Worm (Caenorhabditis elegans) whole organism, young adult: ENCODE data around the gene ZK673.2.

Experiments
- B0035.1 ChIP-seq: sonication (generic microtip); optimal IDR thresholded peaks from 2 replicates; lab custom pipeline; 2016; ENCODE audit warnings: missing genetic modification characterization, mild to moderate bottlenecking, missing compliant biosample characterization, missing genotype, missing genetic modification reagents
- B0261.1 ChIP-seq: sonication (generic microtip); optimal IDR thresholded peaks from 2 replicates; lab custom pipeline; 2016; ENCODE audit warnings: mild to moderate bottlenecking, missing genetic modification characterization, moderate library complexity, missing compliant biosample characterization
- B0336.3 ChIP-seq: fragments of 200-800 bp; sonication (Bioruptor generic); IDR thresholded peaks from 2 replicates; pipeline ENCODE4 v1.3.6; 2022; ENCODE audit warnings: missing genetic modification characterization, missing compliant biosample characterization
- D2030.7 ChIP-seq: fragments of 200-800 bp; sonication (Bioruptor generic); IDR thresholded peaks from 2 replicates; pipeline ENCODE4 v1.3.6; 2022; ENCODE audit warnings: missing genetic modification reagents, missing genetic modification characterization, missing compliant biosample characterization
- F10E7.11 ChIP-seq: sonication (generic microtip); optimal IDR thresholded peaks from 2 replicates; lab custom pipeline; 2017; ENCODE audit warnings: mild to moderate bottlenecking, missing genetic modification characterization, moderate library complexity, missing compliant biosample characterization
- F23B12.7 ChIP-seq: sonication (generic microtip); optimal IDR thresholded peaks from 2 replicates; lab custom pipeline; 2017; ENCODE audit warnings: missing genetic modification characterization, mild to moderate bottlenecking, missing compliant biosample characterization, antibody characterized with exemption, moderate library complexity; ENCODE audit not compliant: insufficient read depth
- F37B4.10 ChIP-seq: fragments of 200-800 bp; sonication (Bioruptor generic); IDR thresholded peaks from 2 replicates; pipeline ENCODE4 v1.3.6; 2022; ENCODE audit warnings: missing genetic modification characterization, missing compliant biosample characterization
- F49E8.2 ChIP-seq: sonication (generic microtip); optimal IDR thresholded peaks from 3 replicates; lab custom pipeline; 2017; ENCODE audit warnings: missing genetic modification characterization, mild to moderate bottlenecking, missing compliant biosample characterization, antibody characterized with exemption, moderate library complexity; ENCODE audit not compliant: insufficient read depth
- F52B5.7 ChIP-seq: sonication (generic microtip); optimal IDR thresholded peaks from 2 replicates; lab custom pipeline; 2016; ENCODE audit warnings: mild to moderate bottlenecking, missing genetic modification characterization, missing compliant biosample characterization
- K12H6.12 ChIP-seq: fragments of 200-800 bp; sonication (Bioruptor generic); optimal IDR thresholded peaks from 2 replicates; lab custom pipeline; 2018; ENCODE audit warnings: mild to moderate bottlenecking, missing genetic modification characterization, missing compliant biosample characterization
- T07F8.4 ChIP-seq: sonication (generic microtip); optimal IDR thresholded peaks from 2 replicates; lab custom pipeline; 2016; ENCODE audit warnings: mild to moderate bottlenecking, missing genetic modification characterization, moderate library complexity, missing compliant biosample characterization
- T26A5.8 ChIP-seq: sonication (generic microtip); optimal IDR thresholded peaks from 2 replicates; lab custom pipeline; 2016; ENCODE audit warnings: missing genetic modification characterization, missing compliant biosample characterization
- Y56A3A.18 ChIP-seq: fragments of 200-800 bp; sonication (Bioruptor generic); IDR thresholded peaks from 2 replicates; pipeline ENCODE4 v1.3.6; 2022; ENCODE audit warnings: missing genetic modification reagents, missing genetic modification characterization, missing compliant biosample characterization
- Y67H2A.10 ChIP-seq: fragments of 200-800 bp; sonication (Bioruptor generic); conservative IDR thresholded peaks from 2 replicates; pipeline ENCODE4 v1.3.6; 2022; ENCODE audit warnings: missing genetic modification reagents, missing genetic modification characterization, missing compliant biosample characterization
- ama-1 ChIP-seq, 3 experiments: fragments of 150-350 bp in 1 of 3; sonication (generic microtip) in 2 of 3; optimal IDR thresholded peaks; 2 replicates each; lab custom pipeline; 2014 to 2018; ENCODE audit warnings: missing biosample characterization in 2 of 3, missing genetic modification characterization in 2 of 3, missing genetic modification reagents in 2 of 3
- aptf-3 ChIP-seq: fragments of 200-800 bp; sonication (Bioruptor generic); IDR thresholded peaks from 2 replicates; pipeline ENCODE4 v1.3.6; 2022; ENCODE audit warnings: missing genetic modification characterization, missing compliant biosample characterization
- attf-5 ChIP-seq: fragments of 200-800 bp; sonication (Bioruptor generic); optimal IDR thresholded peaks from 2 replicates; lab custom pipeline; 2018; ENCODE audit warnings: mild to moderate bottlenecking, missing genetic modification characterization, missing compliant biosample characterization
- bed-2 ChIP-seq: fragments of 200-800 bp; sonication (Bioruptor generic); IDR thresholded peaks from 2 replicates; pipeline ENCODE4 v1.3.6; 2022; ENCODE audit warnings: missing genetic modification reagents, missing genetic modification characterization, missing compliant biosample characterization
- cebp-2 ChIP-seq: fragments of 200-800 bp; sonication (Bioruptor generic); IDR thresholded peaks from 2 replicates; pipeline ENCODE4 v1.3.6; 2022; ENCODE audit warnings: missing genetic modification characterization, missing compliant biosample characterization
- chd-7 ChIP-seq: sonication (generic microtip); optimal IDR thresholded peaks from 2 replicates; lab custom pipeline; 2016; ENCODE audit warnings: mild to moderate bottlenecking, missing genetic modification characterization, moderate library complexity, missing compliant biosample characterization
- die-1 ChIP-seq: sonication (generic microtip); optimal IDR thresholded peaks from 2 replicates; lab custom pipeline; 2016; ENCODE audit warnings: missing genotype, mild to moderate bottlenecking, missing genetic modification characterization, missing compliant biosample characterization
- dox-1 ChIP-seq: fragments of 200-800 bp; sonication (Bioruptor generic); IDR thresholded peaks from 2 replicates; pipeline ENCODE4 v1.3.6; 2022; ENCODE audit warnings: missing genetic modification reagents, missing genetic modification characterization, missing compliant biosample characterization
- fkh-3 ChIP-seq: sonication (generic microtip); optimal IDR thresholded peaks from 2 replicates; lab custom pipeline; 2016; ENCODE audit warnings: mild to moderate bottlenecking, missing genetic modification characterization, missing compliant biosample characterization
- him-1 ChIP-seq: sonication (generic microtip); optimal IDR thresholded peaks from 2 replicates; lab custom pipeline; 2016; ENCODE audit warnings: missing genotype, missing genetic modification reagents, missing genetic modification characterization, missing compliant biosample characterization
- hmg-1.2 ChIP-seq: fragments of 200-800 bp; sonication (Bioruptor generic); IDR thresholded peaks from 2 replicates; pipeline ENCODE4 v1.3.6; 2022; ENCODE audit warnings: missing genetic modification reagents, missing genetic modification characterization, missing compliant biosample characterization
- hsf-1 ChIP-seq: fragments of 200-800 bp; sonication (Bioruptor generic); IDR thresholded peaks from 2 replicates; pipeline ENCODE4 v1.3.6; 2022; ENCODE audit warnings: missing genetic modification reagents, missing genetic modification characterization, missing compliant biosample characterization
- lin-26 ChIP-seq: fragments of 200-800 bp; sonication (Bioruptor generic); IDR thresholded peaks from 2 replicates; pipeline ENCODE4 v1.3.6; 2022; ENCODE audit warnings: missing genetic modification reagents, missing genetic modification characterization, missing compliant biosample characterization
- lin-35 ChIP-seq, 3 experiments: fragments of 150-350 bp in 2 of 3; sonication (generic microtip) in 1 of 3; optimal IDR thresholded peaks; 2 replicates each; lab custom pipeline; 2014 to 2018; ENCODE audit warnings: missing biosample characterization in 3 of 3, missing genetic modification characterization in 3 of 3, missing genetic modification reagents in 3 of 3
- lsl-1 ChIP-seq: fragments of 200-800 bp; sonication (Bioruptor generic); optimal IDR thresholded peaks from 2 replicates; lab custom pipeline; 2018; ENCODE audit warnings: mild to moderate bottlenecking, missing genetic modification characterization, moderate library complexity, missing compliant biosample characterization
- madf-6 ChIP-seq: fragments of 200-800 bp; sonication (Bioruptor generic); IDR thresholded peaks from 2 replicates; pipeline ENCODE4 v1.3.6; 2022; ENCODE audit warnings: missing genetic modification reagents, missing genetic modification characterization, missing compliant biosample characterization
- madf-8 ChIP-seq: fragments of 200-800 bp; sonication (Bioruptor generic); conservative IDR thresholded peaks from 2 replicates; pipeline ENCODE4 v1.3.6; 2022; ENCODE audit warnings: missing genetic modification reagents, missing genetic modification characterization, missing compliant biosample characterization
- mes-4 ChIP-seq: sonication (generic microtip); optimal IDR thresholded peaks from 2 replicates; lab custom pipeline; 2016; ENCODE audit warnings: missing genotype, missing genetic modification characterization, missing compliant biosample characterization
- nfya-1 ChIP-seq: sonication (generic microtip); optimal IDR thresholded peaks from 2 replicates; lab custom pipeline; 2017; ENCODE audit warnings: antibody characterized with exemption, missing compliant biosample characterization, missing genetic modification characterization, borderline replicate concordance; ENCODE audit not compliant: insufficient read depth
- nfya-2 ChIP-seq: fragments of 200-800 bp; sonication (Bioruptor generic); IDR thresholded peaks from 2 replicates; pipeline ENCODE4 v1.3.6; 2022; ENCODE audit warnings: missing genetic modification reagents, missing genetic modification characterization, missing compliant biosample characterization
- nhr-27 ChIP-seq: fragments of 200-800 bp; sonication (Bioruptor generic); optimal IDR thresholded peaks from 2 replicates; lab custom pipeline; 2018; ENCODE audit warnings: mild to moderate bottlenecking, missing genetic modification characterization, moderate library complexity, missing compliant biosample characterization
- pbrm-1 ChIP-seq: fragments of 200-800 bp; sonication (Bioruptor generic); IDR thresholded peaks from 2 replicates; pipeline ENCODE4 v1.3.6; 2022; ENCODE audit warnings: missing genetic modification reagents, missing genetic modification characterization, missing compliant biosample characterization
- pha-4 ChIP-seq: fragments of 150-350 bp; sonication (generic microtip); optimal IDR thresholded peaks from 2 replicates; lab custom pipeline; 2014; ENCODE audit warnings: missing biosample characterization, missing genetic modification reagents, missing genetic modification characterization
- sea-2 ChIP-seq: fragments of 200-800 bp; sonication (Bioruptor generic); IDR thresholded peaks from 2 replicates; pipeline ENCODE4 v1.3.6; 2022; ENCODE audit warnings: missing genetic modification characterization, missing compliant biosample characterization
- snpc-3.4 ChIP-seq: sonication (generic microtip); optimal IDR thresholded peaks from 2 replicates; lab custom pipeline; 2017; ENCODE audit warnings: missing genetic modification characterization, mild to moderate bottlenecking, missing compliant biosample characterization, antibody characterized with exemption, moderate library complexity, missing genotype, missing genetic modification reagents
- tbx-9 ChIP-seq: sonication (generic microtip); optimal IDR thresholded peaks from 2 replicates; lab custom pipeline; 2016; ENCODE audit warnings: borderline replicate concordance, missing genetic modification characterization, inconsistent platforms, missing compliant biosample characterization
- xnd-1 ChIP-seq: sonication (generic microtip); optimal IDR thresholded peaks from 2 replicates; lab custom pipeline; 2016; ENCODE audit warnings: missing genotype, missing genetic modification reagents, missing genetic modification characterization, missing compliant biosample characterization
- ztf-18 ChIP-seq: sonication (generic microtip); optimal IDR thresholded peaks from 2 replicates; lab custom pipeline; 2016; ENCODE audit warnings: missing genotype, mild to moderate bottlenecking, missing genetic modification characterization, missing compliant biosample characterization
- ztf-22 ChIP-seq: fragments of 200-800 bp; sonication (Bioruptor generic); optimal IDR thresholded peaks from 2 replicates; lab custom pipeline; 2018; ENCODE audit warnings: mild to moderate bottlenecking, missing genetic modification characterization, moderate library complexity, missing compliant biosample characterization
- ztf-6 ChIP-seq: fragments of 200-800 bp; sonication (Bioruptor generic); IDR thresholded peaks from 2 replicates; pipeline ENCODE4 v1.3.6; 2022; ENCODE audit warnings: missing genetic modification reagents, missing genetic modification characterization, missing compliant biosample characterization

Gene ZK673.2

DNA sequence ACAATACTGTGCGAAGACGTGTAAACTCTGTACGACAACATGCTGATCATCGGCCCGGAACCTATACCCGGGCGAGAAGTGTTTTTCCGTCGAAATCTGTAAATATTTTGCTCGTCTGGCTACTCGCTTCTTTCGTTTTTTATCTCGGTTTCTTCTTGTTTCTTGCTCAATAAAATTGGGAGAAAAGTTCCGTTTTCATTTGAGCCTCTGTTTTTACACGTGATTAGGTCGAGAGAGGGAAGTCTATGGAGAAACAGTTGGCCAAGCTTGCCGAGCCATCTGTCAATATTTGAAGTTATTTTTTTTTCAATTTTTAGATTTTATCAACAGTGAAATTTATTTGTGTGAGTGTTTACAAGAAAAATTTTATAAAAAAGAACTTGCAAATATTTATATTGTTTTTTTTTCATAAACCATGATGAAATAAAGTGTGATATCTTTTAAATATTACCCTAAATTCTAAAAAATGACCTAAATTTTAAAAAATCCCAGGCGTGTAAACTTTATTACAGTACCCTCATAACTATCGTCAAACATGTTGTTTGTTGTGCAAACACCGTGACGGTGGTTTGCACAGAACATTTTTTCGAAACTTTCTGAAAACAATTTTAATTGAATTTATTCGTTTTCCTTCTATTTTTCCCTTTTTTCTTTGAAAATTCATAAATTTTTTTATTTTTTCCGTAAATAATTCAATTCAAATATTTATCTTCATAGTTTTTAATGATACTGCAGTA lies 2.9 kb upstream of the ZK673.2 start:
- TF ChIP-seq lsl-1 (GFP tag; lab: Kevin White, UChicago) = peak; percentile 76
- TF ChIP-seq madf-8 (GFP tag; lab: Robert Waterston, UW) = peak; percentile 86
- TF ChIP-seq madf-6 (GFP tag; lab: Robert Waterston, UW) = peak; percentile 83
- peak; percentile 28 for TF ChIP-seq snpc-3.4
- peak; percentile 57 for TF ChIP-seq xnd-1 (tag; lab: Kevin White, UChicago)
- no peak for TF ChIP-seq nhr-27 (tag; lab: Kevin White, UChicago)

- TF ChIP-seq pha-4 (tag; lab: Kevin White, UChicago) = no peak
- TF ChIP-seq F37B4.10 (GFP tag; lab: Robert Waterston, UW) = no peak
- TF ChIP-seq snpc-3.4 = no peak
- TF ChIP-seq B0336.3 = peak; percentile 46; the same call in 1 of the 2 replicates
- TF ChIP-seq nfya-1 (tag; lab: Kevin White, UChicago) = no peak
- TF ChIP-seq lin-26 = no peak
- TF ChIP-seq F10E7.11 (tag; lab: Kevin White, UChicago) = no peak
- 0 out of 2 replicates have a peak, but pooled peaks have one; percentile 12 for TF ChIP-seq sea-2 (GFP tag; lab: Robert Waterston, UW)
- TF ChIP-seq lin-35 (GFP tag; optimal IDR thresholded peaks at IDR 0.05; lab: Kevin White, UChicago) = no peak
- no peak for TF ChIP-seq B0035.1 (tag; lab: Kevin White, UChicago)
- no peak for TF ChIP-seq Y56A3A.18
- no peak; the same call in 1 of the 2 replicates for TF ChIP-seq madf-6 (GFP tag; lab: Robert Waterston, UW)
- no peak for TF ChIP-seq F49E8.2 (tag; lab: Kevin White, UChicago)
- TF ChIP-seq attf-5 (GFP tag; lab: Kevin White, UChicago) = peak; percentile 50
- no peak for TF ChIP-seq F23B12.7 (tag; lab: Kevin White, UChicago)
- no peak for TF ChIP-seq aptf-3 (GFP tag; lab: Robert Waterston, UW)
- no peak for TF ChIP-seq ztf-18 (tag; lab: Kevin White, UChicago)
- no peak for TF ChIP-seq K12H6.12 (tag; lab: Kevin White, UChicago)
- no peak for TF ChIP-seq F52B5.7 (tag; lab: Kevin White, UChicago)
- TF ChIP-seq him-1 (tag; lab: Kevin White, UChicago) = no peak
- no peak for TF ChIP-seq nfya-2 (GFP tag; lab: Robert Waterston, UW)
- TF ChIP-seq D2030.7 (GFP tag; lab: Robert Waterston, UW) = no peak
- TF ChIP-seq xnd-1 (tag; lab: Kevin White, UChicago) = no peak
- no peak for TF ChIP-seq T07F8.4 (tag; lab: Kevin White, UChicago)
- TF ChIP-seq hsf-1 = no peak
- TF ChIP-seq bed-2 (GFP tag; lab: Robert Waterston, UW) = no peak
- peak; percentile 8 for TF ChIP-seq die-1 (tag; lab: Kevin White, UChicago)
- no peak for TF ChIP-seq B0261.1 (tag; lab: Kevin White, UChicago)
- TF ChIP-seq Y67H2A.10 (GFP tag; lab: Robert Waterston, UW) = no peak
- no peak for TF ChIP-seq tbx-9 (tag; lab: Kevin White, UChicago)
- TF ChIP-seq mes-4 = no peak
- no peak for TF ChIP-seq ztf-6 (GFP tag; lab: Robert Waterston, UW)
- TF ChIP-seq hmg-1.2 (GFP tag; lab: Robert Waterston, UW) = peak; percentile 20; the same call in 1 of the 2 replicates
- 0 out of 2 replicates have a peak, but pooled peaks have one; percentile 53 for TF ChIP-seq dox-1 (GFP tag; lab: Robert Waterston, UW)
- TF ChIP-seq cebp-2 = 0 out of 2 replicates have a peak, but pooled peaks have one; percentile 40
- TF ChIP-seq T26A5.8 (tag; lab: Kevin White, UChicago) = no peak
- TF ChIP-seq chd-7 = peak; percentile 10
- TF ChIP-seq fkh-3 (tag; lab: Kevin White, UChicago) = no peak
- TF ChIP-seq ama-1 (optimal IDR thresholded peaks at IDR 0.05; lab: Kevin White, UChicago) = no peak
- TF ChIP-seq ama-1 (GFP tag; optimal IDR thresholded peaks at IDR 0.05; lab: Kevin White, UChicago) = no peak
- TF ChIP-seq pbrm-1 (GFP tag; lab: Robert Waterston, UW) = no peak
- no peak for TF ChIP-seq ztf-22
These were observed 2.3 kb upstream of the ZK673.2 start for ce11 chrII:10445738-10446137.
